Worm (Caenorhabditis elegans): ENCODE measurements around the gene C16C10.2.

ce11 chrIII:4224722-4225121 lies 46.3 kb upstream of the C16C10.2 start:
- TF ChIP-seq nhr-11 (tag; optimal IDR thresholded peaks at IDR 0.05) (no peak), unc-39 (tag; optimal IDR thresholded peaks at IDR 0.05) (no peak), jun-1 (tag; optimal IDR thresholded peaks at IDR 0.05) (no peak), nhr-237 (tag; optimal IDR thresholded peaks at IDR 0.05) (no peak), mdl-1 (tag; optimal IDR thresholded peaks at IDR 0.05) (no peak), unc-62 (GFP tag; optimal IDR thresholded peaks at IDR 0.05) (no peak), pqm-1 (tag; optimal IDR thresholded peaks at IDR 0.05) (no peak), nhr-77 (tag; optimal IDR thresholded peaks at IDR 0.05) (no peak), skn-1 (tag; optimal IDR thresholded peaks at IDR 0.05) (no peak)
